Worm (Caenorhabditis elegans) whole organism, young adult: Measurements from ENCODE around the gene aqp-3.

Experiments
- B0019.2 ChIP-seq: fragments of 200-800 bp; sonication (Bioruptor generic); conservative IDR thresholded peaks from 2 replicates; pipeline ENCODE4 v1.3.6; 2022; ENCODE audit warnings: missing genetic modification reagents, missing genetic modification characterization, missing compliant biosample characterization
- B0035.1 ChIP-seq: sonication (generic microtip); optimal IDR thresholded peaks from 2 replicates; lab custom pipeline; 2016; ENCODE audit warnings: missing genetic modification characterization, mild to moderate bottlenecking, missing compliant biosample characterization, missing genotype, missing genetic modification reagents
- B0336.3 ChIP-seq: fragments of 200-800 bp; sonication (Bioruptor generic); IDR thresholded peaks from 2 replicates; pipeline ENCODE4 v1.3.6; 2022; ENCODE audit warnings: missing genetic modification characterization, missing compliant biosample characterization
- C06A6.2 ChIP-seq: fragments of 200-800 bp; sonication (Bioruptor generic); conservative IDR thresholded peaks from 2 replicates; pipeline ENCODE4 v1.3.6; 2022; ENCODE audit warnings: missing genetic modification characterization, missing compliant biosample characterization
- F10E7.11 ChIP-seq: sonication (generic microtip); optimal IDR thresholded peaks from 2 replicates; lab custom pipeline; 2017; ENCODE audit warnings: mild to moderate bottlenecking, missing genetic modification characterization, moderate library complexity, missing compliant biosample characterization
- F33H1.4 ChIP-seq: fragments of 200-800 bp; sonication (Bioruptor generic); IDR thresholded peaks from 2 replicates; pipeline ENCODE4 v1.3.6; 2022; ENCODE audit warnings: missing genetic modification reagents, missing genetic modification characterization, missing compliant biosample characterization
- F37B4.10 ChIP-seq: fragments of 200-800 bp; sonication (Bioruptor generic); IDR thresholded peaks from 2 replicates; pipeline ENCODE4 v1.3.6; 2022; ENCODE audit warnings: missing genetic modification characterization, missing compliant biosample characterization
- F55B11.4 ChIP-seq: sonication (generic microtip); optimal IDR thresholded peaks from 2 replicates; lab custom pipeline; 2016; ENCODE audit warnings: missing compliant biosample characterization, missing genetic modification characterization, borderline replicate concordance; ENCODE audit not compliant: insufficient read depth
- F57C9.4 ChIP-seq: sonication (generic microtip); optimal IDR thresholded peaks from 2 replicates; lab custom pipeline; 2017; ENCODE audit warnings: mild to moderate bottlenecking, missing genetic modification characterization, missing compliant biosample characterization
- K11D2.4 ChIP-seq: fragments of 200-800 bp; sonication (Bioruptor generic); IDR thresholded peaks from 2 replicates; pipeline ENCODE4 v1.3.6; 2022; ENCODE audit warnings: missing genetic modification reagents, missing genetic modification characterization, missing compliant biosample characterization
- T07F8.4 ChIP-seq: sonication (generic microtip); optimal IDR thresholded peaks from 2 replicates; lab custom pipeline; 2016; ENCODE audit warnings: mild to moderate bottlenecking, missing genetic modification characterization, moderate library complexity, missing compliant biosample characterization
- Y67H2A.10 ChIP-seq: fragments of 200-800 bp; sonication (Bioruptor generic); conservative IDR thresholded peaks from 2 replicates; pipeline ENCODE4 v1.3.6; 2022; ENCODE audit warnings: missing genetic modification reagents, missing genetic modification characterization, missing compliant biosample characterization
- akir-1 ChIP-seq: fragments of 200-800 bp; sonication (Bioruptor generic); optimal IDR thresholded peaks from 2 replicates; lab custom pipeline; 2018; ENCODE audit warnings: mild to moderate bottlenecking, missing genetic modification characterization, moderate library complexity, missing compliant biosample characterization
- aptf-3 ChIP-seq: fragments of 200-800 bp; sonication (Bioruptor generic); IDR thresholded peaks from 2 replicates; pipeline ENCODE4 v1.3.6; 2022; ENCODE audit warnings: missing genetic modification characterization, missing compliant biosample characterization
- atf-7 ChIP-seq: sonication (generic microtip); optimal IDR thresholded peaks from 2 replicates; lab custom pipeline; 2017; ENCODE audit warnings: mild to moderate bottlenecking, missing genetic modification characterization, missing compliant biosample characterization
- athp-1 ChIP-seq: sonication (generic microtip); optimal IDR thresholded peaks from 2 replicates; lab custom pipeline; 2017; ENCODE audit warnings: mild to moderate bottlenecking, missing genetic modification characterization, missing compliant biosample characterization
- attf-5 ChIP-seq: fragments of 200-800 bp; sonication (Bioruptor generic); optimal IDR thresholded peaks from 2 replicates; lab custom pipeline; 2018; ENCODE audit warnings: mild to moderate bottlenecking, missing genetic modification characterization, missing compliant biosample characterization
- attf-6 ChIP-seq: fragments of 200-800 bp; sonication (Bioruptor generic); IDR thresholded peaks from 2 replicates; pipeline ENCODE4 v1.3.6; 2022; ENCODE audit warnings: missing genetic modification reagents, missing genetic modification characterization, missing compliant biosample characterization
- ccch-3 ChIP-seq: fragments of 200-800 bp; sonication (Bioruptor generic); optimal IDR thresholded peaks from 2 replicates; lab custom pipeline; 2018; ENCODE audit warnings: mild to moderate bottlenecking, missing genetic modification characterization, missing compliant biosample characterization
- cebp-1 ChIP-seq, 2 experiments: fragments of 200-800 bp in 1 of 2; sonication (Bioruptor generic) in 1 of 2; sonication (generic microtip) in 1 of 2; IDR thresholded peaks in 1 of 2; optimal IDR thresholded peaks in 1 of 2; 2 replicates each; pipeline versions ENCODE4 v1.3.6 to Lab custom; 2017 to 2022; ENCODE audit warnings: missing compliant biosample characterization in 2 of 2, missing genetic modification characterization in 2 of 2, mild to moderate bottlenecking in 1 of 2, missing genetic modification reagents in 1 of 2, moderate library complexity in 1 of 2
- ceh-100 ChIP-seq: fragments of 200-800 bp; sonication (Bioruptor generic); IDR thresholded peaks from 2 replicates; pipeline ENCODE4 v1.3.6; 2022; ENCODE audit warnings: missing genetic modification reagents, missing genetic modification characterization, missing compliant biosample characterization
- die-1 ChIP-seq: sonication (generic microtip); optimal IDR thresholded peaks from 2 replicates; lab custom pipeline; 2016; ENCODE audit warnings: missing genotype, mild to moderate bottlenecking, missing genetic modification characterization, missing compliant biosample characterization
- dox-1 ChIP-seq: fragments of 200-800 bp; sonication (Bioruptor generic); IDR thresholded peaks from 2 replicates; pipeline ENCODE4 v1.3.6; 2022; ENCODE audit warnings: missing genetic modification reagents, missing genetic modification characterization, missing compliant biosample characterization
- ekl-4 ChIP-seq: fragments of 200-800 bp; sonication (Bioruptor generic); IDR thresholded peaks from 2 replicates; pipeline ENCODE4 v1.3.6; 2022; ENCODE audit warnings: missing genetic modification reagents, missing genetic modification characterization, missing compliant biosample characterization
- fkh-3 ChIP-seq: sonication (generic microtip); optimal IDR thresholded peaks from 2 replicates; lab custom pipeline; 2016; ENCODE audit warnings: mild to moderate bottlenecking, missing genetic modification characterization, missing compliant biosample characterization
- hlh-12 ChIP-seq: sonication (generic microtip); optimal IDR thresholded peaks from 2 replicates; lab custom pipeline; 2016; ENCODE audit warnings: missing genetic modification characterization, missing compliant biosample characterization
- hlh-26 ChIP-seq: fragments of 200-800 bp; sonication (Bioruptor generic); conservative IDR thresholded peaks from 2 replicates; pipeline ENCODE4 v1.3.6; 2022; ENCODE audit warnings: missing genetic modification reagents, missing genetic modification characterization, missing compliant biosample characterization
- hmg-1.2 ChIP-seq: fragments of 200-800 bp; sonication (Bioruptor generic); IDR thresholded peaks from 2 replicates; pipeline ENCODE4 v1.3.6; 2022; ENCODE audit warnings: missing genetic modification reagents, missing genetic modification characterization, missing compliant biosample characterization
- lag-1 ChIP-seq: fragments of 200-800 bp; sonication (Bioruptor generic); IDR thresholded peaks from 2 replicates; pipeline ENCODE4 v1.3.6; 2022; ENCODE audit warnings: missing genetic modification reagents, missing genetic modification characterization, missing compliant biosample characterization
- lin-26 ChIP-seq: fragments of 200-800 bp; sonication (Bioruptor generic); IDR thresholded peaks from 2 replicates; pipeline ENCODE4 v1.3.6; 2022; ENCODE audit warnings: missing genetic modification reagents, missing genetic modification characterization, missing compliant biosample characterization
- lin-35 ChIP-seq, 3 experiments: fragments of 150-350 bp in 2 of 3; sonication (generic microtip) in 1 of 3; optimal IDR thresholded peaks; 2 replicates each; lab custom pipeline; 2014 to 2018; ENCODE audit warnings: missing biosample characterization in 3 of 3, missing genetic modification characterization in 3 of 3, missing genetic modification reagents in 3 of 3
- lin-40 ChIP-seq: sonication (generic microtip); optimal IDR thresholded peaks from 2 replicates; lab custom pipeline; 2016; ENCODE audit warnings: missing genetic modification characterization, mild to moderate bottlenecking, missing compliant biosample characterization, missing genotype, missing genetic modification reagents
- lin-54 ChIP-seq: fragments of 200-800 bp; sonication (Bioruptor generic); optimal IDR thresholded peaks from 2 replicates; lab custom pipeline; 2018; ENCODE audit warnings: mild to moderate bottlenecking, missing genetic modification characterization, missing compliant biosample characterization
- lir-1 ChIP-seq: fragments of 200-800 bp; sonication (Bioruptor generic); conservative IDR thresholded peaks from 2 replicates; pipeline ENCODE4 v1.3.6; 2022; ENCODE audit warnings: missing genetic modification reagents, missing genetic modification characterization, missing compliant biosample characterization
- madf-6 ChIP-seq: fragments of 200-800 bp; sonication (Bioruptor generic); IDR thresholded peaks from 2 replicates; pipeline ENCODE4 v1.3.6; 2022; ENCODE audit warnings: missing genetic modification reagents, missing genetic modification characterization, missing compliant biosample characterization
- mcd-1 ChIP-seq: fragments of 200-800 bp; sonication (Bioruptor generic); IDR thresholded peaks from 2 replicates; pipeline ENCODE4 v1.3.6; 2022; ENCODE audit warnings: missing genetic modification reagents, missing genetic modification characterization, missing compliant biosample characterization
- nfyb-1 ChIP-seq: fragments of 200-800 bp; sonication (Bioruptor generic); IDR thresholded peaks from 2 replicates; pipeline ENCODE4 v1.3.6; 2022; ENCODE audit warnings: missing genetic modification reagents, missing genetic modification characterization, missing compliant biosample characterization
- nhr-90 ChIP-seq: sonication (generic microtip); optimal IDR thresholded peaks from 2 replicates; lab custom pipeline; 2016; ENCODE audit warnings: missing genotype, mild to moderate bottlenecking, missing genetic modification characterization, missing compliant biosample characterization
- rec-8 ChIP-seq, 2 experiments: sonication (generic microtip); optimal IDR thresholded peaks; 2 replicates each; lab custom pipeline; 2016; ENCODE audit warnings: mild to moderate bottlenecking in 2 of 2, missing genetic modification characterization in 2 of 2, missing genetic modification reagents in 2 of 2, missing genotype in 2 of 2, missing biosample characterization in 1 of 2, missing compliant biosample characterization in 1 of 2, moderate library complexity in 1 of 2
- sdz-38 ChIP-seq: sonication (generic microtip); optimal IDR thresholded peaks from 2 replicates; lab custom pipeline; 2016; ENCODE audit warnings: missing genotype, missing genetic modification characterization, missing compliant biosample characterization
- snpc-1.1 ChIP-seq: sonication (generic microtip); optimal IDR thresholded peaks from 2 replicates; lab custom pipeline; 2017; ENCODE audit warnings: missing genetic modification characterization, mild to moderate bottlenecking, missing compliant biosample characterization, antibody characterized with exemption, moderate library complexity, missing genotype, missing genetic modification reagents; ENCODE audit not compliant: insufficient read depth
- sptf-2 ChIP-seq: fragments of 200-800 bp; sonication (Bioruptor generic); optimal IDR thresholded peaks from 2 replicates; lab custom pipeline; 2018; ENCODE audit warnings: mild to moderate bottlenecking, missing genetic modification characterization, missing compliant biosample characterization
- xnd-1 ChIP-seq: sonication (generic microtip); optimal IDR thresholded peaks from 2 replicates; lab custom pipeline; 2016; ENCODE audit warnings: missing genotype, missing genetic modification reagents, missing genetic modification characterization, missing compliant biosample characterization
- ztf-18 ChIP-seq: sonication (generic microtip); optimal IDR thresholded peaks from 2 replicates; lab custom pipeline; 2016; ENCODE audit warnings: missing genotype, mild to moderate bottlenecking, missing genetic modification characterization, missing compliant biosample characterization
- ztf-28 ChIP-seq: fragments of 200-800 bp; sonication (Bioruptor generic); IDR thresholded peaks from 2 replicates; pipeline ENCODE4 v1.3.6; 2022; ENCODE audit warnings: missing genetic modification reagents, missing genetic modification characterization, missing compliant biosample characterization
- ztf-6 ChIP-seq: fragments of 200-800 bp; sonication (Bioruptor generic); IDR thresholded peaks from 2 replicates; pipeline ENCODE4 v1.3.6; 2022; ENCODE audit warnings: missing genetic modification reagents, missing genetic modification characterization, missing compliant biosample characterization

The aqp-3 gene

DNA sequence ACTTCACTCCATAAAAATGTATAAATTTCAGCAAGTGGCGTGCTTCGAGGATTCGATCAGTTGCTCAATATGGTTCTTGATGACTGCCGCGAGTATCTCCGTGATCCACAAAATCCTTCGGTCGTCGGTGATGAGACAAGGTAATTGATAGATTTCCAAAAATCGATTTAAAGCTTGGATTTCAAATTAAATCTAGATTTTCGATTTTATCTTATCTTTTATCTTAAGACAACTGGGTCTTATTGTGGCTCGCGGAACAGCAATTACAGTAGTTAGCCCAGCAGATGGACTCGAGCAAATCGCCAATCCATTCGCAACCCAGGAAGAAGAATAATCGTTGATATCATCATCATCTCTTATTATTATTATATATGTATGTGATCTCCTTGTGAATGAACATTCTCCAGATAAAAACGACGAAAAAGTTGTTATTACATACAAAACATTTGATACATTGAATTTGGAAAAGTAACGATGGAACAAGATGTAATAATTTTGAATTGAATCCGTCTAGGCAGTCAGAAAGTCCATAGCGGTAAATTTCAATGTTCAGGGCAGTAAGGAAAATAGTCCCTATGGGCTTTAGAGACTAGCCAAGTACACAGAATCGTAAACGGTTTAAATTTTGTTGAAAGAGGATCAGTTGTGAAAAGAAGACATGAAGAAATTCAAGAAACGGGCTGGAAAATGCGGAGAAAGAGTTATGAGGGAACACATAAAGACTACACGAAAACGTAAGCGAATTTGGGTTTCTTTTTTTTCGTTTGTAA lies 32.3 kb downstream of the aqp-3 start (continued):
- peak; percentile 32 for TF ChIP-seq attf-5 (GFP tag; lab: Kevin White, UChicago)
- TF ChIP-seq lin-26 (GFP tag; lab: Robert Waterston, UW), result no peak
- TF ChIP-seq ekl-4 (GFP tag; lab: Robert Waterston, UW), result peak; percentile 46; the same call in 1 of the 2 replicates
- TF ChIP-seq snpc-1.1 (tag; lab: Kevin White, UChicago), result no peak
- peak; percentile 21; the same call in 1 of the 2 replicates for TF ChIP-seq dox-1 (GFP tag; lab: Robert Waterston, UW)
- TF ChIP-seq nhr-90 (tag; lab: Kevin White, UChicago), result no peak
- TF ChIP-seq lin-35 (GFP tag; optimal IDR thresholded peaks at IDR 0.05; lab: Kevin White, UChicago), result peak in 1 of 3 experiments; percentile 39
- peak; percentile 5 for TF ChIP-seq F57C9.4
- no peak for TF ChIP-seq sptf-2 (GFP tag; lab: Kevin White, UChicago)
- peak; percentile 84 for TF ChIP-seq B0336.3 (GFP tag; lab: Robert Waterston, UW)
- peak; percentile 81 for TF ChIP-seq nfyb-1 (GFP tag; lab: Robert Waterston, UW)
- no peak for TF ChIP-seq T07F8.4 (tag; lab: Kevin White, UChicago)
- peak; percentile 35 for TF ChIP-seq fkh-3 (tag; lab: Kevin White, UChicago)
- TF ChIP-seq attf-6, result no peak
- TF ChIP-seq F33H1.4 (GFP tag; lab: Robert Waterston, UW), result no peak
- TF ChIP-seq athp-1 (tag; lab: Kevin White, UChicago), result peak; percentile 90
- no peak for TF ChIP-seq akir-1 (GFP tag; lab: Kevin White, UChicago)
- TF ChIP-seq lir-1 (GFP tag; lab: Robert Waterston, UW), result no peak
- TF ChIP-seq K11D2.4 (GFP tag; lab: Robert Waterston, UW), result peak; percentile 63; the same call in 1 of the 2 replicates
- TF ChIP-seq rec-8 (tag; optimal IDR thresholded peaks at IDR 0.05; lab: Kevin White, UChicago), result no peak
- peak; percentile 32 for TF ChIP-seq F10E7.11 (tag; lab: Kevin White, UChicago)
- TF ChIP-seq F55B11.4, result no peak
- no peak for TF ChIP-seq ccch-3 (GFP tag; lab: Kevin White, UChicago)
- no peak for TF ChIP-seq ztf-18 (tag; lab: Kevin White, UChicago)
- peak; percentile 41 for TF ChIP-seq madf-6 (GFP tag; lab: Robert Waterston, UW)
- peak; percentile 33 for TF ChIP-seq B0035.1 (tag; lab: Kevin White, UChicago)
- no peak for TF ChIP-seq sdz-38
- TF ChIP-seq Y67H2A.10, result 0 out of 2 replicates have a peak, but pooled peaks have one; percentile 27
- TF ChIP-seq ceh-100, result peak; percentile 43; the same call in 1 of the 2 replicates
- TF ChIP-seq mcd-1 (GFP tag; lab: Robert Waterston, UW), result peak; percentile 67
- TF ChIP-seq ztf-6, result no peak
- no peak for TF ChIP-seq xnd-1
- no peak for TF ChIP-seq lin-54
- peak; percentile 70 for TF ChIP-seq atf-7 (tag; lab: Kevin White, UChicago)
- TF ChIP-seq die-1 (tag; lab: Kevin White, UChicago), result peak; percentile 42
- TF ChIP-seq hlh-12 (tag; lab: Kevin White, UChicago), result no peak
- 0 out of 2 replicates have a peak, but pooled peaks have one; percentile 7 for TF ChIP-seq cebp-1 (GFP tag; IDR thresholded peaks at IDR 0.05; lab: Robert Waterston, UW)
- peak; percentile 82 for TF ChIP-seq cebp-1 (tag; optimal IDR thresholded peaks at IDR 0.05; lab: Kevin White, UChicago)
- TF ChIP-seq C06A6.2 (GFP tag; lab: Robert Waterston, UW), result 0 out of 2 replicates have a peak, but pooled peaks have one; percentile 40
- no peak for TF ChIP-seq F37B4.10 (GFP tag; lab: Robert Waterston, UW)
- 0 out of 2 replicates have a peak, but pooled peaks have one; percentile 57 for TF ChIP-seq lag-1 (GFP tag; lab: Robert Waterston, UW)
- TF ChIP-seq lin-40 (tag; lab: Kevin White, UChicago), result peak; percentile 6
- TF ChIP-seq hlh-26 (GFP tag; lab: Robert Waterston, UW), result no peak
- TF ChIP-seq ztf-28 (GFP tag; lab: Robert Waterston, UW), result no peak
- TF ChIP-seq hmg-1.2 (GFP tag; lab: Robert Waterston, UW), result peak; percentile 22; the same call in 1 of the 2 replicates
- no peak for TF ChIP-seq B0019.2 (GFP tag; lab: Robert Waterston, UW)
- no peak; the same call in 1 of the 2 replicates for TF ChIP-seq aptf-3 (GFP tag; lab: Robert Waterston, UW)
